Worm (Caenorhabditis elegans) whole organism, L4 larva: ENCODE measurements around the gene gpd-2.
A peak's percentile ranks its signal among the peaks of the same experiment; 100 is the strongest.

Experiments
- D1046.2 ChIP-seq: fragments of 200-800 bp; sonication (Bioruptor generic); IDR thresholded peaks from 2 replicates; pipeline ENCODE4 v1.3.6; 2022; ENCODE audit warnings: missing genetic modification characterization, missing compliant biosample characterization
- F10B5.3 ChIP-seq: sonication (generic microtip); optimal IDR thresholded peaks from 2 replicates; lab custom pipeline; 2016; ENCODE audit warnings: mild to moderate bottlenecking, missing genetic modification characterization, missing compliant biosample characterization
- F49E8.2 ChIP-seq: sonication (generic microtip); optimal IDR thresholded peaks from 2 replicates; lab custom pipeline; 2016; ENCODE audit warnings: missing compliant biosample characterization, mild to moderate bottlenecking, missing genetic modification characterization, borderline replicate concordance
- Y105C5A.15 ChIP-seq: fragments of 200-800 bp; sonication (Bioruptor generic); IDR thresholded peaks from 2 replicates; pipeline ENCODE4 v1.3.6; 2022; ENCODE audit warnings: missing genetic modification characterization, missing compliant biosample characterization
- ZK337.2 ChIP-seq: fragments of 200-800 bp; sonication (Bioruptor generic); IDR thresholded peaks from 2 replicates; pipeline ENCODE4 v1.3.6; 2022; ENCODE audit warnings: missing genetic modification reagents, missing genetic modification characterization, missing compliant biosample characterization
- ama-1 ChIP-seq: fragments of 150-350 bp; optimal IDR thresholded peaks from 2 replicates; lab custom pipeline; 2014; ENCODE audit warnings: inconsistent platforms, mixed read lengths
- attf-4 ChIP-seq: sonication (generic microtip); optimal IDR thresholded peaks from 3 replicates; lab custom pipeline; 2017; ENCODE audit warnings: missing biosample characterization, missing genetic modification characterization
- ceh-44 ChIP-seq: fragments of 200-800 bp; sonication (Bioruptor generic); IDR thresholded peaks from 2 replicates; pipeline ENCODE4 v1.3.6; 2022; ENCODE audit warnings: missing genetic modification reagents, missing genetic modification characterization, missing compliant biosample characterization
- ceh-82 ChIP-seq: sonication (generic microtip); optimal IDR thresholded peaks from 2 replicates; lab custom pipeline; 2017; ENCODE audit warnings: missing biosample characterization, missing genetic modification characterization
- ces-1 ChIP-seq: fragments of 150-350 bp; sonication (generic microtip); optimal IDR thresholded peaks from 4 replicates; lab custom pipeline; 2014; ENCODE audit warnings: missing biosample characterization, missing genetic modification reagents, missing genetic modification characterization
- cey-2 ChIP-seq: sonication (generic microtip); optimal IDR thresholded peaks from 3 replicates; lab custom pipeline; 2017; ENCODE audit warnings: missing genetic modification characterization, mild to moderate bottlenecking, missing compliant biosample characterization, antibody characterized with exemption, borderline replicate concordance; ENCODE audit not compliant: insufficient read depth
- daf-16 ChIP-seq, 3 experiments: sonication (generic microtip); optimal IDR thresholded peaks; 2 replicates each; lab custom pipeline; 2016 to 2017; ENCODE audit warnings: missing genetic modification characterization in 3 of 3, missing genetic modification reagents in 3 of 3, mild to moderate bottlenecking in 2 of 3, missing compliant biosample characterization in 2 of 3, missing biosample characterization in 1 of 3, moderate library complexity in 1 of 3
- dmd-6 ChIP-seq: fragments of 200-800 bp; sonication (Bioruptor generic); IDR thresholded peaks from 2 replicates; pipeline ENCODE4 v1.3.6; 2022; ENCODE audit warnings: missing genetic modification reagents, missing genetic modification characterization, missing compliant biosample characterization
- dmd-8 ChIP-seq: fragments of 200-800 bp; sonication (Bioruptor generic); IDR thresholded peaks from 2 replicates; pipeline ENCODE4 v1.3.6; 2022; ENCODE audit warnings: missing genetic modification characterization, missing compliant biosample characterization
- dpl-1 ChIP-seq: fragments of 150-350 bp; optimal IDR thresholded peaks from 2 replicates; lab custom pipeline; 2014; ENCODE audit warnings: missing biosample characterization, missing genetic modification reagents, missing genetic modification characterization
- egl-43 ChIP-seq: fragments of 200-800 bp; sonication (Bioruptor generic); IDR thresholded peaks from 2 replicates; pipeline ENCODE4 v1.3.6; 2022; ENCODE audit warnings: missing genetic modification reagents, missing genetic modification characterization, missing compliant biosample characterization
- fkh-10 ChIP-seq: fragments of 150-350 bp; optimal IDR thresholded peaks from 2 replicates; lab custom pipeline; 2014; ENCODE audit warnings: missing biosample characterization, missing genetic modification reagents, missing genetic modification characterization
- fos-1 ChIP-seq: fragments of 150-350 bp; optimal IDR thresholded peaks from 2 replicates; lab custom pipeline; 2014; ENCODE audit warnings: missing biosample characterization, missing genetic modification characterization
- hlh-11 ChIP-seq: fragments of 200-800 bp; sonication (Bioruptor generic); optimal IDR thresholded peaks from 2 replicates; lab custom pipeline; 2018; ENCODE audit warnings: mild to moderate bottlenecking, missing genetic modification characterization, missing compliant biosample characterization
- hmg-1.1 ChIP-seq: fragments of 200-800 bp; sonication (Bioruptor generic); IDR thresholded peaks from 2 replicates; pipeline ENCODE4 v1.3.6; 2022; ENCODE audit warnings: missing genetic modification reagents, missing genetic modification characterization, missing compliant biosample characterization
- jun-1 ChIP-seq: fragments of 150-350 bp; optimal IDR thresholded peaks from 2 replicates; lab custom pipeline; 2014; ENCODE audit warnings: missing biosample characterization, missing genetic modification reagents, missing genetic modification characterization
- lin-15B ChIP-seq: fragments of 150-350 bp; sonication (generic microtip); optimal IDR thresholded peaks from 3 replicates; lab custom pipeline; 2014; ENCODE audit warnings: missing biosample characterization, missing genetic modification characterization
- lin-38 ChIP-seq: fragments of 200-800 bp; sonication (Bioruptor generic); IDR thresholded peaks from 2 replicates; pipeline ENCODE4 v1.3.6; 2022; ENCODE audit warnings: missing genetic modification reagents, missing genetic modification characterization, missing compliant biosample characterization
- lin-39 ChIP-seq: fragments of 150-350 bp; optimal IDR thresholded peaks from 2 replicates; lab custom pipeline; 2014; ENCODE audit warnings: missing biosample characterization, missing genetic modification reagents, missing genetic modification characterization
- lir-3 ChIP-seq: sonication (generic microtip); optimal IDR thresholded peaks from 2 replicates; lab custom pipeline; 2016; ENCODE audit warnings: mild to moderate bottlenecking, missing genetic modification characterization, missing compliant biosample characterization
- madf-9 ChIP-seq: fragments of 200-800 bp; sonication (Bioruptor generic); conservative IDR thresholded peaks from 2 replicates; pipeline ENCODE4 v1.3.6; 2022; ENCODE audit warnings: missing genetic modification reagents, missing genetic modification characterization, missing compliant biosample characterization
- mdl-1 ChIP-seq, 2 experiments: fragments of 150-350 bp in 1 of 2; sonication (generic microtip) in 1 of 2; optimal IDR thresholded peaks; 2 replicates each; lab custom pipeline; 2014 to 2017; ENCODE audit warnings: missing biosample characterization in 2 of 2, missing genetic modification characterization in 2 of 2
- mdt-29 ChIP-seq: fragments of 200-800 bp; sonication (Bioruptor generic); IDR thresholded peaks from 2 replicates; pipeline ENCODE4 v1.3.6; 2022; ENCODE audit warnings: missing genetic modification reagents, missing genetic modification characterization, missing compliant biosample characterization
- mes-2 ChIP-seq: sonication (generic microtip); optimal IDR thresholded peaks from 2 replicates; lab custom pipeline; 2016; ENCODE audit warnings: missing genotype, mild to moderate bottlenecking, missing genetic modification characterization, missing compliant biosample characterization; ENCODE audit not compliant: poor library complexity, severe bottlenecking
- mxl-3 ChIP-seq: fragments of 200-800 bp; sonication (Bioruptor generic); optimal IDR thresholded peaks from 2 replicates; lab custom pipeline; 2018; ENCODE audit warnings: mild to moderate bottlenecking, missing genetic modification characterization, missing compliant biosample characterization
- nhr-102 ChIP-seq: sonication (generic microtip); optimal IDR thresholded peaks from 2 replicates; lab custom pipeline; 2016; ENCODE audit warnings: mild to moderate bottlenecking, missing genetic modification characterization, moderate library complexity, missing compliant biosample characterization
- nhr-11 ChIP-seq: fragments of 150-350 bp; optimal IDR thresholded peaks from 2 replicates; lab custom pipeline; 2014; ENCODE audit warnings: missing biosample characterization, missing genetic modification characterization
- nhr-111 ChIP-seq: fragments of 200-800 bp; sonication (Bioruptor generic); optimal IDR thresholded peaks from 2 replicates; lab custom pipeline; 2018; ENCODE audit warnings: mild to moderate bottlenecking, missing genetic modification characterization, missing compliant biosample characterization
- nhr-25 ChIP-seq: sonication (generic microtip); optimal IDR thresholded peaks from 2 replicates; lab custom pipeline; 2017; ENCODE audit warnings: missing genetic modification characterization, mild to moderate bottlenecking, missing compliant biosample characterization, antibody characterized with exemption, moderate library complexity, borderline replicate concordance; ENCODE audit not compliant: insufficient read depth
- nhr-28 ChIP-seq: fragments of 150-350 bp; optimal IDR thresholded peaks from 2 replicates; lab custom pipeline; 2014; ENCODE audit warnings: missing biosample characterization, missing genetic modification characterization
- nhr-6 ChIP-seq: fragments of 150-350 bp; optimal IDR thresholded peaks from 2 replicates; lab custom pipeline; 2014; ENCODE audit warnings: missing biosample characterization, missing genetic modification characterization
- php-3 ChIP-seq: fragments of 200-800 bp; sonication (Bioruptor generic); IDR thresholded peaks from 2 replicates; pipeline ENCODE4 v1.3.6; 2022; ENCODE audit warnings: missing genetic modification reagents, missing genetic modification characterization, missing compliant biosample characterization
- rbr-2 ChIP-seq: sonication (generic microtip); optimal IDR thresholded peaks from 2 replicates; lab custom pipeline; 2016; ENCODE audit warnings: missing genotype, missing genetic modification characterization, missing compliant biosample characterization
- saeg-2 ChIP-seq: fragments of 200-800 bp; sonication (Bioruptor generic); IDR thresholded peaks from 2 replicates; pipeline ENCODE4 v1.3.6; 2022; ENCODE audit warnings: missing genetic modification reagents, missing genetic modification characterization, missing compliant biosample characterization
- sdz-12 ChIP-seq: fragments of 200-800 bp; sonication (Bioruptor generic); optimal IDR thresholded peaks from 2 replicates; lab custom pipeline; 2018; ENCODE audit warnings: mild to moderate bottlenecking, missing genetic modification characterization, missing compliant biosample characterization
- snpc-4 ChIP-seq: fragments of 150-350 bp; optimal IDR thresholded peaks from 2 replicates; lab custom pipeline; 2014; ENCODE audit warnings: missing biosample characterization, missing genetic modification characterization
- spr-1 ChIP-seq: sonication (generic microtip); optimal IDR thresholded peaks from 2 replicates; lab custom pipeline; 2016; ENCODE audit warnings: mild to moderate bottlenecking, missing genetic modification characterization, missing compliant biosample characterization
- tra-1 ChIP-seq: fragments of 200-800 bp; sonication (Bioruptor generic); IDR thresholded peaks from 2 replicates; pipeline ENCODE4 v1.3.6; 2022; ENCODE audit warnings: missing genetic modification reagents, missing genetic modification characterization, missing compliant biosample characterization
- unc-39 ChIP-seq: sonication (generic microtip); optimal IDR thresholded peaks from 2 replicates; lab custom pipeline; 2017; ENCODE audit warnings: missing biosample characterization, missing genetic modification characterization
- unc-62 ChIP-seq, 3 experiments: fragments of 150-350 bp in 1 of 3; sonication (generic microtip); optimal IDR thresholded peaks in 2 of 3; peaks in 1 of 3; 1 replicate in 1 of 3; 2 replicates in 2 of 3; lab custom pipeline; 2014 to 2017; ENCODE audit warnings: missing biosample characterization in 3 of 3, missing genetic modification characterization in 3 of 3, missing genetic modification reagents in 3 of 3, missing genotype in 1 of 3
- vab-7 ChIP-seq: fragments of 200-800 bp; sonication (Bioruptor generic); IDR thresholded peaks from 2 replicates; pipeline ENCODE4 v1.3.6; 2022; ENCODE audit warnings: missing genetic modification reagents, missing genetic modification characterization, missing compliant biosample characterization
- zag-1 ChIP-seq: fragments of 150-350 bp; optimal IDR thresholded peaks from 2 replicates; lab custom pipeline; 2014; ENCODE audit warnings: missing biosample characterization, missing genetic modification characterization
- zip-11 ChIP-seq: fragments of 200-800 bp; sonication (Bioruptor generic); IDR thresholded peaks from 2 replicates; pipeline ENCODE4 v1.3.6; 2022; ENCODE audit warnings: missing genetic modification characterization, missing compliant biosample characterization
- zip-2 ChIP-seq: fragments of 150-350 bp; optimal IDR thresholded peaks from 2 replicates; lab custom pipeline; 2014; ENCODE audit warnings: missing biosample characterization, missing genetic modification characterization
- ztf-11 ChIP-seq: fragments of 150-350 bp; optimal IDR thresholded peaks from 2 replicates; lab custom pipeline; 2014; ENCODE audit warnings: missing biosample characterization, missing genetic modification characterization
- ztf-7 ChIP-seq: fragments of 150-350 bp; optimal IDR thresholded peaks from 2 replicates; lab custom pipeline; 2014; ENCODE audit warnings: missing biosample characterization, missing genetic modification characterization

Gene gpd-2

DNA sequence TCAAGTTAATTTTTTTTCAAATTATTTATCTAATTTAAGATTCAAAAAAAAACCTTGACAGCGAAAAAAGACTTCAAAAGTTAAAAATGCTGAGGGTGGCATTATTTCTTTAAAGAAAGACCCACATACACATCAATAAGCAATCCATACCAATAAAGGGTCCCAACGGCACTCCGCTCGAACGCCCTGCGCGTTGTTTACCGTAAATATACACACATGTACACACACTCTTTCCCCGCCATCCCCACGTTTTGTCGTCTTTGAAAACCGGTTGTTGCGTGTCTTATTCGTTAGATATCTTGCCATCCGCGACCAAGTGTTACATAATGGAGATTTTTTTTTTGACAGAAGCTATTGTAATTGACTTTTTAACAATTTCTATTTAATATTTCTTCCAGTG lies 45.1 kb upstream of the gpd-2 start, which contains the start of gene gcc-1 (continued):
- TF ChIP-seq hmg-1.1 (peak; percentile 64; the same call in 1 of the 2 replicates), nhr-6 (tag; lab: Kevin White, UChicago) (no peak), zip-11 (GFP tag; lab: Robert Waterston, UW) (no peak), ceh-82 (tag; lab: Kevin White, UChicago) (no peak), nhr-11 (no peak), mdl-1 (tag; optimal IDR thresholded peaks at IDR 0.05; lab: Kevin White, UChicago) (peak in 1 of 2 experiments; percentile 45), spr-1 (peak; percentile 0), tra-1 (no peak), fkh-10 (GFP tag; lab: Kevin White, UChicago) (no peak), F49E8.2 (tag; lab: Kevin White, UChicago) (no peak), nhr-25 (no peak), egl-43 (GFP tag; lab: Robert Waterston, UW) (no peak), F10B5.3 (no peak), lir-3 (tag; lab: Kevin White, UChicago) (no peak), php-3 (GFP tag; lab: Robert Waterston, UW) (no peak), attf-4 (tag; lab: Kevin White, UChicago) (no peak), rbr-2 (peak; percentile 35), nhr-28 (no peak), snpc-4 (tag; lab: Kevin White, UChicago) (no peak), hlh-11 (tag; lab: Kevin White, UChicago) (peak; percentile 33), dpl-1 (GFP tag; lab: Kevin White, UChicago) (no peak), zip-2 (tag; lab: Kevin White, UChicago) (no peak), zag-1 (tag; lab: Kevin White, UChicago) (no peak), unc-39 (tag; lab: Kevin White, UChicago) (no peak), ama-1 (no peak), ztf-11 (tag; lab: Kevin White, UChicago) (no peak), unc-62 (GFP tag; optimal IDR thresholded peaks at IDR 0.05 in 1 of 2; lab: Kevin White, UChicago) (no peak), unc-62 (tag; optimal IDR thresholded peaks at IDR 0.05; lab: Kevin White, UChicago) (no peak), nhr-102 (tag; lab: Kevin White, UChicago) (peak; percentile 13), dmd-8 (GFP tag; lab: Robert Waterston, UW) (no peak), ces-1 (no peak), saeg-2 (GFP tag; lab: Robert Waterston, UW) (no peak), jun-1 (no peak), Y105C5A.15 (GFP tag; lab: Robert Waterston, UW) (no peak), D1046.2 (GFP tag; lab: Robert Waterston, UW) (no peak), fos-1 (tag; lab: Kevin White, UChicago) (no peak), ZK337.2 (no peak), ztf-7 (tag; lab: Kevin White, UChicago) (no peak), lin-15B (tag; lab: Kevin White, UChicago) (no peak), madf-9 (GFP tag; lab: Robert Waterston, UW) (no peak), nhr-111 (no peak), sdz-12 (GFP tag; lab: Kevin White, UChicago) (no peak), lin-39 (tag; lab: Kevin White, UChicago) (no peak), mes-2 (tag; lab: Kevin White, UChicago) (peak; percentile 69), ceh-44 (GFP tag; lab: Robert Waterston, UW) (no peak), lin-38 (GFP tag; lab: Robert Waterston, UW) (no peak), vab-7 (no peak), cey-2 (tag; lab: Kevin White, UChicago) (no peak), mxl-3 (GFP tag; lab: Kevin White, UChicago) (peak; percentile 96), mdt-29 (GFP tag; lab: Robert Waterston, UW) (no peak), daf-16 (GFP tag; optimal IDR thresholded peaks at IDR 0.05; lab: Kevin White, UChicago) (no peak), daf-16 (tag; optimal IDR thresholded peaks at IDR 0.05; lab: Kevin White, UChicago) (peak; percentile 10), dmd-6 (GFP tag; lab: Robert Waterston, UW) (peak; percentile 23; the same call in 1 of the 2 replicates)
